Fruit fly (Drosophila melanogaster): Measurements from ENCODE around the gene NimC4.

NimC4 gene

DNA sequence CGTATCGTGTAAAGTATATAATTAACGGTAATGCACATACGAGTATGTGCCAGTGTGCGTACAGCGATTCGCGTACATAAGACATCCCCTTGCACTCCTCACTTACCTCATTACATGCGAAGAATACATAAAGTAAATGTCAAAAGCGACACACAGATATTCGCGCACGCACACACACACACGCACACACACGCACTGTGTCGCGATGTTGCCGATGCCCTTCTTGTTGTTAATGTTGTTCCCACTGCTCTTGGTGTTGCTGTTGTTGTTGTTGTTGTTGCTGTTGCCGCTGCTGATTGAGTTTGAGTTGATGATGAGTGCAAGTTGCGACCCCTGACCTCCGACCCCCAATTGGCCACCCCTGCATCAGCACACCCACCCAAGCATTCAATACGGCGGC is 48.3 kb downstream of the NimC4 start:
- TF ChIP-seq Eip78C (GFP tag) (no peak), svp (GFP tag) (peak; percentile 48)
